Worm (Caenorhabditis elegans): ENCODE measurements around the gene rgs-6.
A peak's percentile ranks its signal among the peaks of the same experiment; 100 is the strongest.

Gene rgs-6

DNA sequence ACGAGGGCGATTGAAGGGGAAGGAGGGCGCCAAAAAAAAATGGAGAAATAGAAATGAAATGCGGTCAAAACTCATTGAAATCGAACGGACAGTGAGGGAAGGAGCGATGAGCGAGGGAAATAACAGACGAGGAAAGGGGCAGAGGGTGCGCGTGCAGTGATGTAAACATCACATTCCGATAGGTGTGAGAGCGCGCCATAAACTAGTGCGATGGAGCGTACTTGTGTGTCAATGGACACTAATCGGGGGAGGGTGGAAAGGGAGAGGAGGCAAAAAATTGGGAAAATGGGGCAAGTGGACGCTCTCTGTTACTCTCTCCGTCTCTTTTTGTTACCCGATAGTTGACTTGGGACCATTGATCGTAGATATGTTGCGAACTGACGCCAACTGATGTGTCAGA lies 30.3 kb upstream of the rgs-6 start:
- TF ChIP-seq jun-1 (tag; optimal IDR thresholded peaks at IDR 0.05), result peak; percentile 4
- peak; percentile 26 for TF ChIP-seq nhr-25 (tag; optimal IDR thresholded peaks at IDR 0.05)
- no peak for TF ChIP-seq zag-1 (tag; optimal IDR thresholded peaks at IDR 0.05)
- TF ChIP-seq egl-5 (tag; optimal IDR thresholded peaks at IDR 0.05), result peak; percentile 84
- TF ChIP-seq elt-1 (tag; optimal IDR thresholded peaks at IDR 0.05), result peak; percentile 41
- peak; percentile 11 for TF ChIP-seq lsy-12 (tag; optimal IDR thresholded peaks at IDR 0.05)
- TF ChIP-seq pqm-1 (tag; optimal IDR thresholded peaks at IDR 0.05), result peak; percentile 23
- TF ChIP-seq pha-4 (tag; optimal IDR thresholded peaks at IDR 0.05), result peak; percentile 97
- peak; percentile 94 for TF ChIP-seq lin-39 (tag; optimal IDR thresholded peaks at IDR 0.05)
- peak; percentile 60 for TF ChIP-seq lin-15B (tag; optimal IDR thresholded peaks at IDR 0.05)
- no peak for TF ChIP-seq ceh-16 (tag; optimal IDR thresholded peaks at IDR 0.05)
- peak; percentile 63 for TF ChIP-seq nfya-1 (tag; optimal IDR thresholded peaks at IDR 0.05; ENCODE audit: insufficient read depth)
- TF ChIP-seq elt-2 (tag; optimal IDR thresholded peaks at IDR 0.05), result peak; percentile 31
- TF ChIP-seq hmg-11 (tag; optimal IDR thresholded peaks at IDR 0.05), result peak; percentile 69
- no peak for TF ChIP-seq nhr-77 (tag; optimal IDR thresholded peaks at IDR 0.05)
- TF ChIP-seq nhr-11 (tag; optimal IDR thresholded peaks at IDR 0.05), result peak; percentile 51
- TF ChIP-seq fkh-10 (GFP tag; optimal IDR thresholded peaks at IDR 0.05), result no peak
- peak; percentile 79 for TF ChIP-seq nhr-23 (tag; optimal IDR thresholded peaks at IDR 0.05)

DNA sequence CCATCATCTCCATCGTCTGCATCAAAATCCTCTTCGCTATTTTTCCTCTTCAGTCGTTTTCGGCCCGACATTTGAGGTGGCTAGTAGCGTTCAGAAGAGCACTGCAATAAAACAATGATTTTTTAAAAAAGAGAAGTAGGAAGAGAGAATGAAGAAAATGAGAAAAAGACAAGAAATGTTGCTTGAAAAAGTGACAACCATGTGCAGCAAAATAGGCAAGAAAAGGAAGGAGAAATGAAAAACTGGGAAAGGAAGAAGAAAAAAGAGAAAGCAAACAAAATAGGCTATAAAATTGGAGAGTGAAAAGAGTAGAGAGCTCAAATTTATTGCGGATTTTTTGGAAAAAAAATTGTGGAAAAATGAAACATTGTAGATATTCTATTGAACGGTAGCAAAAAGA lies 29.7 kb upstream of the rgs-6 start, which contains the start of gene tag-294:
Gene tag-294 (minus strand): TSS at position 101 of the 400 bp plus-strand sequence.
- no peak for TF ChIP-seq elt-1 (tag; optimal IDR thresholded peaks at IDR 0.05)
- no peak for TF ChIP-seq elt-2 (tag; optimal IDR thresholded peaks at IDR 0.05)
- no peak for TF ChIP-seq nhr-28 (tag; optimal IDR thresholded peaks at IDR 0.05)
- TF ChIP-seq fkh-2 (tag; optimal IDR thresholded peaks at IDR 0.05), result no peak
- TF ChIP-seq zag-1 (tag; optimal IDR thresholded peaks at IDR 0.05), result no peak
- no peak for TF ChIP-seq fos-1 (tag; optimal IDR thresholded peaks at IDR 0.05)

DNA sequence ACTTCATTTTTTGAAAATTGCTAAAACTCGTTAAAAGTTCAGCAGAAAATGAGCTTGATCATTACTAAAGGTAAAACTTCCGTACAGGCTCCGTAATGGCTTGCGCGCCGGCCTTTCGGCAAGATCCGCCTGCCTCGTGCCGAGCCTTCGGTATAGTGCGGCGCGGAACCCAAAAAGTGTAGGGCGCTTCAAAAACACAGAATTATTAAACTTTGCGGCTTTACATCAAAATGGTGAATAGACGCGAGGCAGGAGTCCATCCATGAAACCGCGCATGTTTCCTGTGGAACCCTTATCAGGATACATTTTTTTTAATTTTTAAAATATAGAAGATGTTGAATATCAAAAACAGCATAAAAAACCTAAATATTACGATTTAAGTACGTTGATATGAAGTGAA lies 19.6 kb upstream of the rgs-6 start:
- TF ChIP-seq ztf-4 (tag; optimal IDR thresholded peaks at IDR 0.05) (no peak), sea-2 (GFP tag; optimal IDR thresholded peaks at IDR 0.05) (no peak), nhr-237 (tag; optimal IDR thresholded peaks at IDR 0.05) (no peak), nhr-76 (tag; optimal IDR thresholded peaks at IDR 0.05) (no peak), mdl-1 (tag; optimal IDR thresholded peaks at IDR 0.05) (no peak), jun-1 (tag; optimal IDR thresholded peaks at IDR 0.05) (no peak), nhr-12 (tag; optimal IDR thresholded peaks at IDR 0.05) (no peak), ceh-82 (tag; optimal IDR thresholded peaks at IDR 0.05) (no peak), fos-1 (tag; optimal IDR thresholded peaks at IDR 0.05) (no peak), egl-27 (tag; optimal IDR thresholded peaks at IDR 0.05) (no peak), daf-12 (tag; optimal IDR thresholded peaks at IDR 0.05) (no peak), egl-5 (tag; optimal IDR thresholded peaks at IDR 0.05) (no peak), nhr-25 (tag; optimal IDR thresholded peaks at IDR 0.05) (no peak), mml-1 (tag; optimal IDR thresholded peaks at IDR 0.05) (no peak)

DNA sequence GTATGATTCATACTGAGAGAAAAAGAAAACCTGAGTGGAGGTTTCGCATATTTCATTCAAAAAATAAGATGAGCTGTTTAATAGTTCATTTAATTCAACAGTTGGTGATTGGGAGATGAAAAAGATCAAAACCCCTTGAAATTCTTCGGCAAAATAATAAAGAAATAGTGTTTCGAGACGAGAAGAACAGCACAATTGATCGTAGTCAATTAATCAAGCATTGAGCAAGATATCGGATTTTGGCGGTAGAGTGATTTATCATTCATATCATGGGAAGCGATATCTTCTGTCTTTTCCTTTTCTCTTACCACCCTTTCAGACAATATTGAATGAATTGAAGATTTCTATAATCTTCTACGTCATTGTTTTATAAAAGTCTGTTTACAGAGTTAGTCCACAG lies 13.1 kb upstream of the rgs-6 start:
- TF ChIP-seq hmg-11 (tag; optimal IDR thresholded peaks at IDR 0.05) (no peak), nhr-25 (tag; optimal IDR thresholded peaks at IDR 0.05) (no peak), lsy-12 (tag; optimal IDR thresholded peaks at IDR 0.05) (no peak), egl-5 (tag; optimal IDR thresholded peaks at IDR 0.05) (no peak), zag-1 (tag; optimal IDR thresholded peaks at IDR 0.05) (no peak), lin-39 (tag; optimal IDR thresholded peaks at IDR 0.05) (peak; percentile 10)

DNA sequence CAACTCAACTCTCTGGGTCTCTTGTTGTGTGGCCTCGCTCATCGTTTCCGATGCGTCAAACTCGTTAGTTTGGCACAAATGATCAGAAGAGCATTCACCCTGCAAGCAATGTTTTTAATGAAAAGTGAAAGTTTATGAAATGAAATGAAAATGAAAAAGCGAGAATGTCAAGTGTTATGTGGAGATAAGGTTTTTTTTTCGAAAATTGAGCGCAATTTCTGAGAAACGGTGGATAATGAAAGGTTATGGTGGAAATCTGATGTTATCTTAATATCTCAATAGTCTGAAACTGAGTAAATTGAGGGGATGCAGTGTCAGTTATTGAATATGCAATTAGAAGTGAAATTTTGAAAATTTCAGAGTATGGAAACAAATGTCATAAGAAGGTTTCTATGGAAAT lies 9.6 kb upstream of the rgs-6 start, which contains the start of gene gnrr-4:
Gene gnrr-4 (minus strand): TSS at position 101 of the 400 bp plus-strand sequence.
- TF ChIP-seq sea-2 (GFP tag; optimal IDR thresholded peaks at IDR 0.05) (no peak), nhr-11 (tag; optimal IDR thresholded peaks at IDR 0.05) (peak; percentile 26)

DNA sequence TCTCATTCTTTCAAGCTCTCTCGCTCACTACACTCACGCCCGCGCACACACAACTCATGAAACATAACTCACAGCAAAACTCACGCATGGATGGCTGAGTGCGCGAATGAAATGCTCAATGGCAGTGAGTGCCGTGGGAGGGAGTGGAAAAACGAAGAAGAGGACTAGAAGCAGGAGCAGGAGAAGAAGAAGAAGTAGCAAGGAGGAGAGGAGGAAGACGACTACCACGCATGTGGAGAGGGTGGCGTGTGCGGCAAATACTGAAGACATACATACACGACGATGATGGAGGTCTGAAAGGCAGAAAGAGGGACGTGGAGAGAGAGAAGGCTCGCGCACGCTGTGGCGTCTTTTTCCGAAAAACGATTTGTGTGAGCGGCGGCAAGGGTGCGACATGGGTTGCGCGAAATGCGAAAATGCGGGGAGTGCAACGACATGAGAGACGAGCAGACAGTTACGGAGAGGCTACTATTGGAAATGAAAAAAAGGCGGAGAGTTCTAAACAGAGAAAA lies 4.6 kb downstream of the rgs-6 start:
- peak; percentile 16 for TF ChIP-seq nhr-11 (tag; optimal IDR thresholded peaks at IDR 0.05)
- TF ChIP-seq tbx-2 (tag; optimal IDR thresholded peaks at IDR 0.05), result peak; percentile 62
- peak; percentile 93 for TF ChIP-seq fkh-10 (GFP tag; optimal IDR thresholded peaks at IDR 0.05)
- TF ChIP-seq fos-1 (tag; optimal IDR thresholded peaks at IDR 0.05), result no peak
- no peak for TF ChIP-seq aly-2 (tag; optimal IDR thresholded peaks at IDR 0.05)
- no peak for TF ChIP-seq eor-1 (tag; optimal IDR thresholded peaks at IDR 0.05)
- peak; percentile 80 for TF ChIP-seq hmg-11 (tag; optimal IDR thresholded peaks at IDR 0.05)
- no peak for TF ChIP-seq ztf-4 (tag; optimal IDR thresholded peaks at IDR 0.05)
- peak; percentile 76 for TF ChIP-seq lin-39 (tag; optimal IDR thresholded peaks at IDR 0.05)
- peak; percentile 10 for TF ChIP-seq lin-15B (tag; optimal IDR thresholded peaks at IDR 0.05)
- peak; percentile 11 for TF ChIP-seq unc-62 (GFP tag; optimal IDR thresholded peaks at IDR 0.05)
- TF ChIP-seq elt-2 (tag; optimal IDR thresholded peaks at IDR 0.05), result no peak
- no peak for TF ChIP-seq elt-3 (tag; optimal IDR thresholded peaks at IDR 0.05)
- TF ChIP-seq nhr-77 (tag; optimal IDR thresholded peaks at IDR 0.05), result no peak
- peak; percentile 37 for TF ChIP-seq skn-1 (tag; optimal IDR thresholded peaks at IDR 0.05)
- no peak for TF ChIP-seq nhr-76 (tag; optimal IDR thresholded peaks at IDR 0.05)
- TF ChIP-seq nhr-12 (tag; optimal IDR thresholded peaks at IDR 0.05), result no peak
- peak; percentile 48 for TF ChIP-seq jun-1 (tag; optimal IDR thresholded peaks at IDR 0.05)
- TF ChIP-seq ceh-28 (tag; optimal IDR thresholded peaks at IDR 0.05), result no peak
- TF ChIP-seq fkh-2 (tag; optimal IDR thresholded peaks at IDR 0.05), result no peak
- no peak for TF ChIP-seq nhr-43 (tag; optimal IDR thresholded peaks at IDR 0.05; ENCODE audit: poor library complexity, severe bottlenecking)
- TF ChIP-seq ceh-82 (tag; optimal IDR thresholded peaks at IDR 0.05), result no peak
- no peak for TF ChIP-seq ceh-16 (tag; optimal IDR thresholded peaks at IDR 0.05)
- TF ChIP-seq pha-4 (tag; optimal IDR thresholded peaks at IDR 0.05), result peak; percentile 39
- TF ChIP-seq egl-5 (tag; optimal IDR thresholded peaks at IDR 0.05), result no peak
- TF ChIP-seq mdl-1 (tag; optimal IDR thresholded peaks at IDR 0.05), result peak; percentile 64
